Worm (Caenorhabditis elegans) whole organism, late embryonic: Measurements from ENCODE around the gene nep-11.

Experiments used
- C38D4.7 ChIP-seq: fragments of 200-800 bp; sonication (Bioruptor generic); optimal IDR thresholded peaks from 2 replicates; lab custom pipeline; 2018; ENCODE audit warnings: mild to moderate bottlenecking, missing genetic modification characterization, moderate library complexity, missing compliant biosample characterization
- K02D7.2 ChIP-seq: sonication (generic microtip); optimal IDR thresholded peaks from 2 replicates; lab custom pipeline; 2017; ENCODE audit warnings: mild to moderate bottlenecking, missing genetic modification characterization, missing compliant biosample characterization
- ama-1 ChIP-seq: fragments of 150-350 bp; optimal IDR thresholded peaks from 2 replicates; lab custom pipeline; 2014
- ceh-24 ChIP-seq: sonication (generic microtip); optimal IDR thresholded peaks from 2 replicates; lab custom pipeline; 2016; ENCODE audit warnings: mild to moderate bottlenecking, missing genetic modification characterization, missing compliant biosample characterization
- ceh-6 ChIP-seq: fragments of 200-800 bp; sonication (Bioruptor generic); optimal IDR thresholded peaks from 2 replicates; lab custom pipeline; 2018; ENCODE audit warnings: mild to moderate bottlenecking, missing genetic modification characterization, missing compliant biosample characterization
- ceh-9 ChIP-seq: sonication (generic microtip); optimal IDR thresholded peaks from 2 replicates; lab custom pipeline; 2016; ENCODE audit warnings: mild to moderate bottlenecking, missing genetic modification characterization, inconsistent platforms, missing compliant biosample characterization
- fkh-10 ChIP-seq: fragments of 150-350 bp; optimal IDR thresholded peaks from 2 replicates; lab custom pipeline; 2014; ENCODE audit warnings: missing biosample characterization, missing genetic modification reagents, missing genetic modification characterization
- hlh-13 ChIP-seq: fragments of 200-800 bp; sonication (Bioruptor generic); optimal IDR thresholded peaks from 2 replicates; lab custom pipeline; 2018; ENCODE audit warnings: mild to moderate bottlenecking, missing genetic modification characterization, missing compliant biosample characterization
- hlh-8 ChIP-seq: sonication (generic microtip); optimal IDR thresholded peaks from 2 replicates; lab custom pipeline; 2016; ENCODE audit warnings: missing genotype, missing genetic modification characterization, missing compliant biosample characterization
- nhr-11 ChIP-seq: fragments of 150-350 bp; optimal IDR thresholded peaks from 2 replicates; lab custom pipeline; 2014; ENCODE audit warnings: missing biosample characterization, missing genetic modification characterization
- pha-4 ChIP-seq: fragments of 150-350 bp; optimal IDR thresholded peaks from 2 replicates; lab custom pipeline; 2018; ENCODE audit warnings: missing biosample characterization, missing genetic modification reagents, missing genetic modification characterization
- unc-86 ChIP-seq: sonication (generic microtip); optimal IDR thresholded peaks from 2 replicates; lab custom pipeline; 2016; ENCODE audit warnings: missing genetic modification characterization, missing compliant biosample characterization
- zip-5 ChIP-seq: sonication (generic microtip); optimal IDR thresholded peaks from 2 replicates; lab custom pipeline; 2016; ENCODE audit warnings: missing genetic modification characterization, missing compliant biosample characterization

- TF ChIP-seq ceh-6 (GFP tag; lab: Kevin White, UChicago) (no peak), C38D4.7 (GFP tag; lab: Kevin White, UChicago) (no peak), unc-86 (tag; lab: Kevin White, UChicago) (no peak), zip-5 (tag; lab: Kevin White, UChicago) (no peak), K02D7.2 (tag; lab: Kevin White, UChicago) (no peak), ceh-24 (no peak), fkh-10 (no peak), hlh-8 (tag; lab: Kevin White, UChicago) (no peak), nhr-11 (tag; lab: Kevin White, UChicago) (no peak), ceh-9 (tag; lab: Kevin White, UChicago) (no peak), ama-1 (lab: Kevin White, UChicago) (no peak), pha-4 (no peak), hlh-13 (GFP tag; lab: Kevin White, UChicago) (no peak)
These were observed 28.2 kb upstream of the nep-11 start, which contains the start of gene C16C8.11 for ce11 chrII:3453521-3453920.
